Worm (Caenorhabditis elegans) whole organism, young adult: ENCODE data around the gene nspe-4.
A peak's percentile ranks its signal among the peaks of the same experiment; 100 is the strongest.
"Not testable (repeated sequence)": the region's sequence is repeated elsewhere in the genome, so short reads cannot be mapped to it uniquely, and the experiment has no call there.

Experiments used
- B0035.1 ChIP-seq: sonication (generic microtip); optimal IDR thresholded peaks from 2 replicates; lab custom pipeline; 2016; ENCODE audit warnings: missing genetic modification characterization, mild to moderate bottlenecking, missing compliant biosample characterization, missing genotype, missing genetic modification reagents
- B0336.3 ChIP-seq: fragments of 200-800 bp; sonication (Bioruptor generic); IDR thresholded peaks from 2 replicates; pipeline ENCODE4 v1.3.6; 2022; ENCODE audit warnings: missing genetic modification characterization, missing compliant biosample characterization
- C06A6.2 ChIP-seq: fragments of 200-800 bp; sonication (Bioruptor generic); conservative IDR thresholded peaks from 2 replicates; pipeline ENCODE4 v1.3.6; 2022; ENCODE audit warnings: missing genetic modification characterization, missing compliant biosample characterization
- D2030.7 ChIP-seq: fragments of 200-800 bp; sonication (Bioruptor generic); IDR thresholded peaks from 2 replicates; pipeline ENCODE4 v1.3.6; 2022; ENCODE audit warnings: missing genetic modification reagents, missing genetic modification characterization, missing compliant biosample characterization
- F23B12.7 ChIP-seq: sonication (generic microtip); optimal IDR thresholded peaks from 2 replicates; lab custom pipeline; 2017; ENCODE audit warnings: missing genetic modification characterization, mild to moderate bottlenecking, missing compliant biosample characterization, antibody characterized with exemption, moderate library complexity; ENCODE audit not compliant: insufficient read depth
- F37B4.10 ChIP-seq: fragments of 200-800 bp; sonication (Bioruptor generic); IDR thresholded peaks from 2 replicates; pipeline ENCODE4 v1.3.6; 2022; ENCODE audit warnings: missing genetic modification characterization, missing compliant biosample characterization
- F55B11.4 ChIP-seq: sonication (generic microtip); optimal IDR thresholded peaks from 2 replicates; lab custom pipeline; 2016; ENCODE audit warnings: missing compliant biosample characterization, missing genetic modification characterization, borderline replicate concordance; ENCODE audit not compliant: insufficient read depth
- F57C9.4 ChIP-seq: sonication (generic microtip); optimal IDR thresholded peaks from 2 replicates; lab custom pipeline; 2017; ENCODE audit warnings: mild to moderate bottlenecking, missing genetic modification characterization, missing compliant biosample characterization
- T26A5.8 ChIP-seq: sonication (generic microtip); optimal IDR thresholded peaks from 2 replicates; lab custom pipeline; 2016; ENCODE audit warnings: missing genetic modification characterization, missing compliant biosample characterization
- Y56A3A.18 ChIP-seq: fragments of 200-800 bp; sonication (Bioruptor generic); IDR thresholded peaks from 2 replicates; pipeline ENCODE4 v1.3.6; 2022; ENCODE audit warnings: missing genetic modification reagents, missing genetic modification characterization, missing compliant biosample characterization
- ZK185.1 ChIP-seq: sonication (generic microtip); optimal IDR thresholded peaks from 2 replicates; lab custom pipeline; 2016; ENCODE audit warnings: mild to moderate bottlenecking, missing genetic modification characterization, missing compliant biosample characterization; ENCODE audit not compliant: poor library complexity, severe bottlenecking
- atf-7 ChIP-seq: sonication (generic microtip); optimal IDR thresholded peaks from 2 replicates; lab custom pipeline; 2017; ENCODE audit warnings: mild to moderate bottlenecking, missing genetic modification characterization, missing compliant biosample characterization
- attf-6 ChIP-seq: fragments of 200-800 bp; sonication (Bioruptor generic); IDR thresholded peaks from 2 replicates; pipeline ENCODE4 v1.3.6; 2022; ENCODE audit warnings: missing genetic modification reagents, missing genetic modification characterization, missing compliant biosample characterization
- bed-1 ChIP-seq: fragments of 200-800 bp; sonication (Bioruptor generic); IDR thresholded peaks from 2 replicates; pipeline ENCODE4 v1.3.6; 2022; ENCODE audit warnings: missing genetic modification reagents, missing genetic modification characterization, missing compliant biosample characterization
- ceh-91 ChIP-seq: fragments of 200-800 bp; sonication (Bioruptor generic); IDR thresholded peaks from 2 replicates; pipeline ENCODE4 v1.3.6; 2022; ENCODE audit warnings: missing genetic modification reagents, missing genetic modification characterization, missing compliant biosample characterization
- die-1 ChIP-seq: sonication (generic microtip); optimal IDR thresholded peaks from 2 replicates; lab custom pipeline; 2016; ENCODE audit warnings: missing genotype, mild to moderate bottlenecking, missing genetic modification characterization, missing compliant biosample characterization
- egl-44 ChIP-seq: fragments of 200-800 bp; sonication (Bioruptor generic); IDR thresholded peaks from 2 replicates; pipeline ENCODE4 v1.3.6; 2022; ENCODE audit warnings: missing genetic modification reagents, missing genetic modification characterization, missing compliant biosample characterization
- ekl-4 ChIP-seq: fragments of 200-800 bp; sonication (Bioruptor generic); IDR thresholded peaks from 2 replicates; pipeline ENCODE4 v1.3.6; 2022; ENCODE audit warnings: missing genetic modification reagents, missing genetic modification characterization, missing compliant biosample characterization
- fkh-3 ChIP-seq: sonication (generic microtip); optimal IDR thresholded peaks from 2 replicates; lab custom pipeline; 2016; ENCODE audit warnings: mild to moderate bottlenecking, missing genetic modification characterization, missing compliant biosample characterization
- gei-17 ChIP-seq: fragments of 200-800 bp; sonication (Bioruptor generic); optimal IDR thresholded peaks from 2 replicates; lab custom pipeline; 2018; ENCODE audit warnings: mild to moderate bottlenecking, missing genetic modification characterization, missing compliant biosample characterization
- let-607 ChIP-seq, 2 experiments: fragments of 200-800 bp in 1 of 2; sonication (Bioruptor generic) in 1 of 2; sonication (generic microtip) in 1 of 2; optimal IDR thresholded peaks; 2 replicates each; lab custom pipeline; 2016 to 2018; ENCODE audit warnings: mild to moderate bottlenecking in 2 of 2, missing compliant biosample characterization in 2 of 2, missing genetic modification characterization in 2 of 2, moderate library complexity in 2 of 2, missing genotype in 1 of 2
- lin-40 ChIP-seq: sonication (generic microtip); optimal IDR thresholded peaks from 2 replicates; lab custom pipeline; 2016; ENCODE audit warnings: missing genetic modification characterization, mild to moderate bottlenecking, missing compliant biosample characterization, missing genotype, missing genetic modification reagents
- lin-54 ChIP-seq: fragments of 200-800 bp; sonication (Bioruptor generic); optimal IDR thresholded peaks from 2 replicates; lab custom pipeline; 2018; ENCODE audit warnings: mild to moderate bottlenecking, missing genetic modification characterization, missing compliant biosample characterization
- lir-1 ChIP-seq: fragments of 200-800 bp; sonication (Bioruptor generic); conservative IDR thresholded peaks from 2 replicates; pipeline ENCODE4 v1.3.6; 2022; ENCODE audit warnings: missing genetic modification reagents, missing genetic modification characterization, missing compliant biosample characterization
- lsy-27 ChIP-seq: sonication (generic microtip); optimal IDR thresholded peaks from 2 replicates; lab custom pipeline; 2017; ENCODE audit warnings: missing genetic modification characterization, mild to moderate bottlenecking, missing compliant biosample characterization, antibody characterized with exemption, missing genotype, borderline replicate concordance; ENCODE audit not compliant: insufficient read depth
- nhr-120 ChIP-seq: fragments of 200-800 bp; sonication (Bioruptor generic); IDR thresholded peaks from 2 replicates; pipeline ENCODE4 v1.3.6; 2022; ENCODE audit warnings: missing genetic modification characterization, missing compliant biosample characterization
- rec-8 ChIP-seq, 2 experiments: sonication (generic microtip); optimal IDR thresholded peaks; 2 replicates each; lab custom pipeline; 2016; ENCODE audit warnings: mild to moderate bottlenecking in 2 of 2, missing genetic modification characterization in 2 of 2, missing genetic modification reagents in 2 of 2, missing genotype in 2 of 2, missing biosample characterization in 1 of 2, missing compliant biosample characterization in 1 of 2, moderate library complexity in 1 of 2
- repo-1 ChIP-seq: sonication (generic microtip); optimal IDR thresholded peaks from 2 replicates; lab custom pipeline; 2017; ENCODE audit warnings: mild to moderate bottlenecking, missing genetic modification characterization, missing compliant biosample characterization
- snpc-1.3 ChIP-seq: sonication (generic microtip); optimal IDR thresholded peaks from 2 replicates; lab custom pipeline; 2017; ENCODE audit warnings: missing genetic modification characterization, mild to moderate bottlenecking, missing compliant biosample characterization, antibody characterized with exemption, moderate library complexity, missing genotype, missing genetic modification reagents; ENCODE audit not compliant: insufficient read depth
- sptf-2 ChIP-seq: fragments of 200-800 bp; sonication (Bioruptor generic); optimal IDR thresholded peaks from 2 replicates; lab custom pipeline; 2018; ENCODE audit warnings: mild to moderate bottlenecking, missing genetic modification characterization, missing compliant biosample characterization
- zfh-2 ChIP-seq: fragments of 200-800 bp; sonication (Bioruptor generic); conservative IDR thresholded peaks from 2 replicates; pipeline ENCODE4 v1.3.6; 2022; ENCODE audit warnings: missing genetic modification reagents, missing genetic modification characterization, missing compliant biosample characterization
- ztf-22 ChIP-seq: fragments of 200-800 bp; sonication (Bioruptor generic); optimal IDR thresholded peaks from 2 replicates; lab custom pipeline; 2018; ENCODE audit warnings: mild to moderate bottlenecking, missing genetic modification characterization, moderate library complexity, missing compliant biosample characterization
- ztf-26 ChIP-seq: sonication (generic microtip); optimal IDR thresholded peaks from 2 replicates; lab custom pipeline; 2017; ENCODE audit warnings: missing genetic modification characterization, missing compliant biosample characterization
- ztf-28 ChIP-seq: fragments of 200-800 bp; sonication (Bioruptor generic); IDR thresholded peaks from 2 replicates; pipeline ENCODE4 v1.3.6; 2022; ENCODE audit warnings: missing genetic modification reagents, missing genetic modification characterization, missing compliant biosample characterization
- ztf-6 ChIP-seq: fragments of 200-800 bp; sonication (Bioruptor generic); IDR thresholded peaks from 2 replicates; pipeline ENCODE4 v1.3.6; 2022; ENCODE audit warnings: missing genetic modification reagents, missing genetic modification characterization, missing compliant biosample characterization

Gene nspe-4

ce11 chrII:12621908-12622566 is 9.7 kb downstream of the nspe-4 start, which contains the start of gene nspe-8 (continued):
- TF ChIP-seq D2030.7 (GFP tag; lab: Robert Waterston, UW) (no peak), T26A5.8 (tag; lab: Kevin White, UChicago) (no peak), ZK185.1 (no peak), ceh-91 (GFP tag; lab: Robert Waterston, UW) (no peak)

- TF ChIP-seq lsy-27 (tag; lab: Kevin White, UChicago) = no peak
- TF ChIP-seq attf-6 (GFP tag; lab: Robert Waterston, UW) = no peak
- no peak for TF ChIP-seq gei-17 (GFP tag; lab: Kevin White, UChicago)
- TF ChIP-seq lin-54 (GFP tag; lab: Kevin White, UChicago) = no peak
- TF ChIP-seq snpc-1.3 (tag; lab: Kevin White, UChicago) = no peak
- no peak for TF ChIP-seq sptf-2 (GFP tag; lab: Kevin White, UChicago)
- no peak for TF ChIP-seq F23B12.7 (tag; lab: Kevin White, UChicago)
Measured at ce11 chrII:12622843-12623242, 10.5 kb downstream of the nspe-4 start.

DNA sequence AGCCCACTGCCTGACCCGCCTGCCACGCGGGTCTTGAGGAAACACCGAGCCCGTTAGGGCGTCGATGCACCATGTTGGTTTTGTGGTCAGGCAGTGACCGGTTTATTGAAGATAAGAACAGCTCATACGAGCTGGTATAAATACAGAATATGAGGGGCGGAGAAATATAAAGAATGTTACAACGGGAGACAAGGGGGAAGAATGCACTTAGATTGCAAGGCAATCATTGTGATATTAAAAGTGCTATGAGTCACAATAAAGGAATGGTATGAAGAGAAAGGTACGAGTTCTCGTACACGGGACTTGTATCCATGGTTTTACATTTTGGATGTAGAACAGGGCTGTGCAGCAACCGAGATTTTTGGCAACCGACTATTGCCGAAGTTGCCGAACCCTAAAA is 12.1 kb downstream of the nspe-4 start, which contains the start of gene Y38E10A.14:
Gene Y38E10A.14 (minus strand): TSS at position 101 of the 400 bp plus-strand sequence.
- not testable (repeated sequence) for TF ChIP-seq let-607 (tag; optimal IDR thresholded peaks at IDR 0.05; lab: Kevin White, UChicago); rec-8 (tag; optimal IDR thresholded peaks at IDR 0.05; lab: Kevin White, UChicago); repo-1 (tag; lab: Kevin White, UChicago)

DNA sequence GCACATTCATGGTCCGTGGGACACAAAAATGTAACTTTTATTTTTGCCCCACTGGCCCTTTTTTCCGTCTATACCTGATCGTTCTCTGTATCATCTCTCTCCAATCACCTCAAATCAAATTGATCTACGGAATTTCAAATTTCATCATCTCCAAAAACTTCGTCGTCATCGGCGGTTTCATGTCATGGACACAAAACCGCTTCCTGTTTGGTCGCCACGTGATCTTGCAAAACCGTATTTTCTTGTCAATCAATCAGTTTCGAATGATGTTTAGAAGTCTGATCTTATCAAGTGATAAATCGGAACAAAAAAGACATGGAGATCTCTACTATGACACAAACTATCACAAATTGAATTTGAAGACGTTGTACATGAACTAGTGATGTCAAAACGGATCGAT is 13.4 kb downstream of the nspe-4 start:
- no peak for TF ChIP-seq B0336.3 (GFP tag; lab: Robert Waterston, UW)
- TF ChIP-seq lir-1 (GFP tag; lab: Robert Waterston, UW) = no peak
- TF ChIP-seq ztf-26 = peak; percentile 8
- TF ChIP-seq die-1 = no peak
- TF ChIP-seq lin-40 = peak; percentile 37

DNA sequence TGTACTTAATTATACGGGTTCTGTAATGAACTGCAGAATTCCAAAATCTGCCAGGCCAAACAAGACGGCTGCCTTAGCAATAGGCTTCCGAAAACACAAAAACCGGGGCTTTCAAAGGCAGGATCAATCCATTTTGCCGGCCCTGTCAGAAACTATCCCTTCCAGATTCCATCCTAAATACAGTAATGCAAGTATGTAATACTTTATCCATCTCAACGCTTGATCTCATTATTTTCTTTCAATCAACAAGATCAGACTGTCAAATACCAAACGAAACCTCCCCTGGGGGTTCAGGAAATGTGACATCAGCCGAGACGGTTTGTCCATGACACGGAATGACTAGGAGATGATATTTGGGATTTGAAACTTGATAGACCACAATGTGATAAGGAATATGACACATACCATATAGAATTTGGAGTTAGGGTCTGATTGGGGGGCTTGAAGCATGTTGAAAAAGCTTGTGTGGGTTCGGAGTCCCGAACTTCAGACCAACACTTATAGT is 13.9 kb downstream of the nspe-4 start:
- no peak for TF ChIP-seq ekl-4 (GFP tag; lab: Robert Waterston, UW)
- no peak for TF ChIP-seq atf-7 (tag; lab: Kevin White, UChicago)
- no peak for TF ChIP-seq B0035.1 (tag; lab: Kevin White, UChicago)
- TF ChIP-seq ztf-28 (GFP tag; lab: Robert Waterston, UW) = no peak
- TF ChIP-seq zfh-2 (GFP tag; lab: Robert Waterston, UW) = no peak
- TF ChIP-seq fkh-3 = no peak
- no peak for TF ChIP-seq F55B11.4 (tag; lab: Kevin White, UChicago)
- TF ChIP-seq Y56A3A.18 = no peak
- no peak for TF ChIP-seq nhr-120 (GFP tag; lab: Robert Waterston, UW)
- no peak for TF ChIP-seq egl-44 (GFP tag; lab: Robert Waterston, UW)
- no peak for TF ChIP-seq ztf-6 (GFP tag; lab: Robert Waterston, UW)
- TF ChIP-seq lin-54 (GFP tag; lab: Kevin White, UChicago) = no peak
- TF ChIP-seq bed-1 = no peak
- no peak for TF ChIP-seq D2030.7 (GFP tag; lab: Robert Waterston, UW)
- no peak for TF ChIP-seq F37B4.10 (GFP tag; lab: Robert Waterston, UW)
- TF ChIP-seq C06A6.2 (GFP tag; lab: Robert Waterston, UW) = no peak
- no peak for TF ChIP-seq lin-40
- TF ChIP-seq ztf-22 (GFP tag; lab: Kevin White, UChicago) = no peak
- no peak for TF ChIP-seq F57C9.4
- TF ChIP-seq, all 124 proteins: peak for 0
